Fruit fly (Drosophila melanogaster) whole organism, embryonic: ENCODE measurements around the gene Nsf2.
A peak's percentile ranks its signal among the peaks of the same experiment; 100 is the strongest.

Experiments used
- ATbp ChIP-seq: fragments of 200-800 bp; sonication (Bioruptor generic); optimal IDR thresholded peaks from 2 replicates; lab custom pipeline; 2017; ENCODE audit warnings: missing biosample characterization, mild to moderate bottlenecking, missing genetic modification characterization, missing genetic modification reagents
- Awh ChIP-seq: fragments of 200-800 bp; sonication (Bioruptor generic); IDR thresholded peaks from 2 replicates; pipeline ENCODE4, ENCODE4 v1.3.6; 2022; ENCODE audit warnings: missing biosample characterization, missing genetic modification characterization
- BtbVII ChIP-seq: fragments of 200-800 bp; sonication (Bioruptor generic); optimal IDR thresholded peaks from 3 replicates; lab custom pipeline; 2017; ENCODE audit warnings: missing biosample characterization, mild to moderate bottlenecking, missing genetic modification characterization
- CG11085 ChIP-seq: fragments of 200-800 bp; sonication (Bioruptor generic); IDR thresholded peaks from 2 replicates; pipeline ENCODE4 v1.3.6; 2022; ENCODE audit warnings: missing biosample characterization, missing genetic modification characterization
- CG11504 ChIP-seq: fragments of 200-800 bp; sonication (Bioruptor generic); optimal IDR thresholded peaks from 3 replicates; lab custom pipeline; 2019; ENCODE audit warnings: missing biosample characterization, mild to moderate bottlenecking, missing genetic modification characterization, moderate library complexity
- CG12391 ChIP-seq: fragments of 200-800 bp; sonication (Bioruptor generic); optimal IDR thresholded peaks from 3 replicates; lab custom pipeline; 2018; ENCODE audit warnings: missing biosample characterization, mild to moderate bottlenecking, missing genetic modification characterization, moderate library complexity
- CG12659 ChIP-seq: fragments of 200-800 bp; sonication (Bioruptor generic); optimal IDR thresholded peaks from 3 replicates; lab custom pipeline; 2017; ENCODE audit warnings: mild to moderate bottlenecking, missing biosample characterization, missing genetic modification reagents, missing genetic modification characterization
- CG17802 ChIP-seq: fragments of 200-800 bp; sonication (Bioruptor generic); optimal IDR thresholded peaks from 2 replicates; lab custom pipeline; 2018; ENCODE audit warnings: missing biosample characterization, mild to moderate bottlenecking, missing genetic modification characterization, moderate library complexity
- CG18764 ChIP-seq: fragments of 200-800 bp; sonication (Bioruptor generic); optimal IDR thresholded peaks from 3 replicates; lab custom pipeline; 2016; ENCODE audit warnings: missing biosample characterization, missing genetic modification characterization
- CG30431 ChIP-seq: fragments of 200-800 bp; sonication (Bioruptor generic); optimal IDR thresholded peaks from 2 replicates; lab custom pipeline; 2017; ENCODE audit warnings: missing biosample characterization, missing genetic modification characterization
- CG32772 ChIP-seq: fragments of 200-800 bp; sonication (Bioruptor generic); IDR thresholded peaks from 2 replicates; pipeline ENCODE4 v1.3.6; 2022; ENCODE audit warnings: missing biosample characterization, missing genetic modification characterization
- CG4854 ChIP-seq: fragments of 200-800 bp; sonication (Bioruptor generic); optimal IDR thresholded peaks from 2 replicates; lab custom pipeline; 2016; ENCODE audit warnings: missing biosample characterization, missing genetic modification characterization, inconsistent platforms
- CG6683 ChIP-seq: fragments of 200-800 bp; sonication (Bioruptor generic); optimal IDR thresholded peaks from 2 replicates; lab custom pipeline; 2017; ENCODE audit warnings: missing biosample characterization, mild to moderate bottlenecking, missing genetic modification characterization, missing genetic modification reagents
- CG6689 ChIP-seq: fragments of 200-800 bp; sonication (Bioruptor generic); IDR thresholded peaks from 2 replicates; pipeline ENCODE4 v1.3.6; 2022; ENCODE audit warnings: missing biosample characterization, missing genetic modification characterization
- CG6854 ChIP-seq: fragments of 200-800 bp; sonication (Bioruptor generic); optimal IDR thresholded peaks from 3 replicates; lab custom pipeline; 2017; ENCODE audit warnings: missing biosample characterization, mild to moderate bottlenecking, missing genetic modification characterization
- CG7556 ChIP-seq: fragments of 200-800 bp; sonication (Bioruptor generic); optimal IDR thresholded peaks from 2 replicates; lab custom pipeline; 2017; ENCODE audit warnings: missing biosample characterization, mild to moderate bottlenecking, missing genetic modification characterization
- CG9215 ChIP-seq: fragments of 200-800 bp; sonication (Bioruptor generic); IDR thresholded peaks from 2 replicates; pipeline ENCODE4 v1.3.6; 2022; ENCODE audit warnings: missing biosample characterization, missing genetic modification characterization
- CTCF ChIP-seq: fragments of 200-800 bp; sonication (Bioruptor generic); optimal IDR thresholded peaks from 2 replicates; lab custom pipeline; 2017; ENCODE audit warnings: missing biosample characterization, mild to moderate bottlenecking, missing genetic modification characterization, moderate library complexity
- D19A ChIP-seq: fragments of 200-800 bp; optimal IDR thresholded peaks from 3 replicates; lab custom pipeline; 2019; ENCODE audit warnings: missing biosample characterization, mild to moderate bottlenecking, missing genetic modification characterization, moderate library complexity
- Doc3 ChIP-seq: fragments of 200-800 bp; sonication (Bioruptor generic); IDR thresholded peaks from 3 replicates; pipeline ENCODE4 v1.3.6; 2022; ENCODE audit warnings: missing biosample characterization, missing genetic modification characterization; ENCODE audit not compliant: partially characterized antibody
- Hr78 ChIP-seq, 2 experiments: fragments of 200-800 bp in 1 of 2; fragments of >200 bp in 1 of 2; sonication (Bioruptor generic) in 1 of 2; optimal IDR thresholded peaks; 2 replicates each; lab custom pipeline; 2017 to 2019; ENCODE audit warnings: missing biosample characterization in 2 of 2, missing genetic modification characterization in 2 of 2, mild to moderate bottlenecking in 1 of 2, moderate library complexity in 1 of 2
- Hsf ChIP-seq: fragments of 200-800 bp; sonication (Bioruptor generic); optimal IDR thresholded peaks from 3 replicates; lab custom pipeline; 2016; ENCODE audit warnings: missing biosample characterization, missing genetic modification characterization
- NK7.1 ChIP-seq: fragments of 200-800 bp; sonication (Bioruptor generic); optimal IDR thresholded peaks from 3 replicates; lab custom pipeline; 2016; ENCODE audit warnings: missing biosample characterization, missing genetic modification characterization
- Poxn ChIP-seq: fragments of 200-800 bp; sonication (Bioruptor generic); IDR thresholded peaks from 2 replicates; pipeline ENCODE4 v1.3.6; 2022; ENCODE audit warnings: missing biosample characterization, missing genetic modification characterization
- Ptx1 ChIP-seq: fragments of 200-800 bp; sonication (Bioruptor generic); IDR thresholded peaks from 2 replicates; pipeline ENCODE4 v1.3.6; 2022; ENCODE audit warnings: missing biosample characterization, missing genetic modification characterization
- Stat92E ChIP-seq, 3 experiments: fragments of >200 bp in 2 of 3; fragments of 200-800 bp in 1 of 3; sonication (Bioruptor generic) in 1 of 3; optimal IDR thresholded peaks; 2 replicates each; lab custom pipeline; 2017 to 2019; ENCODE audit warnings: missing biosample characterization in 3 of 3, missing genetic modification characterization in 3 of 3, mild to moderate bottlenecking in 1 of 3, moderate library complexity in 1 of 3
- Xrp1 ChIP-seq: fragments of 200-800 bp; sonication (Bioruptor generic); IDR thresholded peaks from 2 replicates; pipeline ENCODE4 v1.3.6; 2022; ENCODE audit warnings: missing biosample characterization, missing genetic modification characterization
- da ChIP-seq: fragments of 200-800 bp; sonication (Bioruptor generic); optimal IDR thresholded peaks from 2 replicates; lab custom pipeline; 2016; ENCODE audit warnings: missing biosample characterization, missing genetic modification characterization
- gfzf ChIP-seq: fragments of 200-800 bp; sonication (Bioruptor generic); optimal IDR thresholded peaks from 2 replicates; lab custom pipeline; 2016; ENCODE audit warnings: missing biosample characterization, mild to moderate bottlenecking, missing genetic modification characterization, moderate library complexity
- gt ChIP-seq: fragments of 200-800 bp; sonication (Bioruptor generic); IDR thresholded peaks from 2 replicates; pipeline ENCODE4 v1.3.6; 2022; ENCODE audit warnings: missing biosample characterization, missing genetic modification characterization
- h ChIP-seq: fragments of >200 bp; optimal IDR thresholded peaks from 2 replicates; lab custom pipeline; 2017
- kay ChIP-seq: fragments of 200-800 bp; sonication (Bioruptor generic); optimal IDR thresholded peaks from 2 replicates; lab custom pipeline; 2016; ENCODE audit warnings: missing biosample characterization, missing genetic modification characterization
- ken ChIP-seq: fragments of 200-800 bp; sonication (Bioruptor generic); IDR thresholded peaks from 3 replicates; pipeline ENCODE4 v1.3.6; 2022; ENCODE audit warnings: missing biosample characterization, missing genetic modification characterization
- kni ChIP-seq: fragments of 200-800 bp; sonication (Bioruptor generic); optimal IDR thresholded peaks from 3 replicates; lab custom pipeline; 2017; ENCODE audit warnings: mild to moderate bottlenecking, missing biosample characterization, missing genetic modification reagents, missing genetic modification characterization
- lola ChIP-seq, 3 experiments: fragments of >200 bp in 2 of 3; fragments of 200-800 bp in 1 of 3; sonication (Bioruptor generic) in 1 of 3; optimal IDR thresholded peaks; 2 replicates each; lab custom pipeline; 2017 to 2019; ENCODE audit warnings: missing biosample characterization in 3 of 3, missing genetic modification characterization in 3 of 3, mild to moderate bottlenecking in 1 of 3, moderate library complexity in 1 of 3
- mld ChIP-seq: fragments of 200-800 bp; sonication (Bioruptor generic); IDR thresholded peaks from 3 replicates; pipeline ENCODE4 v1.3.6; 2022; ENCODE audit warnings: missing biosample characterization, missing genetic modification characterization; ENCODE audit not compliant: partially characterized antibody
- oc ChIP-seq: fragments of 200-800 bp; sonication (Bioruptor generic); optimal IDR thresholded peaks from 2 replicates; lab custom pipeline; 2018; ENCODE audit warnings: missing biosample characterization, mild to moderate bottlenecking, missing genetic modification characterization, moderate library complexity
- odd ChIP-seq: fragments of 200-800 bp; sonication (Bioruptor generic); optimal IDR thresholded peaks from 2 replicates; lab custom pipeline; 2017; ENCODE audit warnings: missing biosample characterization, mild to moderate bottlenecking, missing genetic modification characterization
- ranshi ChIP-seq: fragments of 200-800 bp; sonication (Bioruptor generic); IDR thresholded peaks from 2 replicates; pipeline ENCODE4 v1.3.6; 2022; ENCODE audit warnings: missing biosample characterization, missing genetic modification characterization
- sc ChIP-seq, 3 experiments: fragments of >200 bp in 2 of 3; fragments of 200-800 bp in 1 of 3; sonication (Bioruptor generic) in 1 of 3; optimal IDR thresholded peaks; 2 replicates in 2 of 3; 3 replicates in 1 of 3; lab custom pipeline; 2017; ENCODE audit warnings: mild to moderate bottlenecking in 1 of 3, missing biosample characterization in 1 of 3, missing genetic modification characterization in 1 of 3, missing genetic modification reagents in 1 of 3
- scrt ChIP-seq: fragments of 200-800 bp; sonication (Bioruptor generic); optimal IDR thresholded peaks from 2 replicates; lab custom pipeline; 2018; ENCODE audit warnings: missing biosample characterization, mild to moderate bottlenecking, missing genetic modification characterization, moderate library complexity
- sens-2 ChIP-seq: fragments of 200-800 bp; sonication (Bioruptor generic); IDR thresholded peaks from 2 replicates; pipeline ENCODE4 v1.3.6; 2022; ENCODE audit warnings: missing biosample characterization, missing genetic modification characterization
- sob ChIP-seq: fragments of 200-800 bp; sonication (Bioruptor generic); IDR thresholded peaks from 2 replicates; pipeline ENCODE4 v1.3.6; 2022; ENCODE audit warnings: missing biosample characterization, missing genetic modification characterization
- vvl ChIP-seq: fragments of 200-800 bp; sonication (Bioruptor generic); IDR thresholded peaks from 2 replicates; pipeline ENCODE4 v1.3.6; 2022; ENCODE audit warnings: missing biosample characterization, missing genetic modification characterization
- wek ChIP-seq: fragments of 200-800 bp; sonication (Bioruptor generic); optimal IDR thresholded peaks from 3 replicates; lab custom pipeline; 2018; ENCODE audit warnings: missing biosample characterization, mild to moderate bottlenecking, missing genetic modification characterization, moderate library complexity
- zfh1 ChIP-seq: fragments of 200-800 bp; sonication (Bioruptor generic); IDR thresholded peaks from 3 replicates; pipeline ENCODE4 v1.3.6; 2022; ENCODE audit warnings: missing biosample characterization, missing genetic modification characterization

Gene Nsf2

DNA sequence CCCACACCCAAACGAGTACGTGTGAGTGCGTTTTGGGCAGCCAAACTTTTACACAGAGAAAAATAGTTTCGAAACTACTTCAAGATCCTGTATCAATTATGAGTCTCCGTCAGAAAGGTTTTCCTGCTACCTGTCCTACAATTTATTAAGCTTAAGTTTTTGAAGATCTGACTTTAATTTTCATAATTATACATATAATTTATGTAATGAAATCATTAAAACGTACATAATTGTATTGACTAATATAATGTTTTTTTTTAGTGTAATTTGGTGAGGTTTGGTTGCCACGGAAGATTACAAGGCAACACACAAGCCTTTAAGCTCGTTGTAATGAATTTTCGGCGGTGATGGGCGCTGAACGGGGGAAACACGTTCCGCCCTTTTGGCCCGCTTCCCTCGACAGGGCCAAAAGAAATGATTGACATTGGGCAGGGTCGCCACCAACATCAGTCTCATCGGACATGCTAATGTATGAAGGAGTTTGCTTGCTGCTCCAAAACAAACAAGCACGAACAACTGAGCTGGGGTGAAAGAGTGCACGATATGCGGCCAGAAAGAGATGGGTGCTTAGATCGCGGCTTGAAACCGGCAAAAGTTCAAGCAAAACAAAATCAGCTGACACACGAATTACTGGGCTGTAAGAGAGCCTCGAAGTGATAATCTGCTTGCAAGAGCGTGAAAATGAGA, 43.7 kb downstream of the Nsf2 start (continued):
- TF ChIP-seq Doc3 (GFP tag; lab: Robert Waterston, UW) (no peak), sc (optimal IDR thresholded peaks at IDR 0.05; lab: Kevin White, UChicago) (no peak), sc (GFP tag; optimal IDR thresholded peaks at IDR 0.05; lab: Kevin White, UChicago) (peak; percentile 78), zfh1 (GFP tag; lab: Robert Waterston, UW) (peak; percentile 61; the same call in 1 of the 3 replicates), CG11085 (no peak), oc (tag; lab: Kevin White, UChicago) (peak; percentile 71), Awh (GFP tag; lab: Robert Waterston, UW) (peak; percentile 34; the same call in 1 of the 2 replicates), CG6854 (GFP tag; lab: Kevin White, UChicago) (no peak), CG11504 (tag; lab: Kevin White, UChicago) (peak; percentile 81), odd (GFP tag; lab: Kevin White, UChicago) (peak; percentile 54), CG7556 (GFP tag; lab: Kevin White, UChicago) (peak; percentile 71), CG30431 (GFP tag; lab: Kevin White, UChicago) (peak; percentile 47), sob (GFP tag; lab: Robert Waterston, UW) (peak; percentile 17; the same call in 1 of the 2 replicates), Ptx1 (peak; percentile 77), CG18764 (GFP tag; lab: Kevin White, UChicago) (peak; percentile 33), CG32772 (GFP tag; lab: Robert Waterston, UW) (peak; percentile 70), CG12391 (tag; lab: Kevin White, UChicago) (peak; percentile 79), Stat92E (GFP tag; optimal IDR thresholded peaks at IDR 0.05; lab: Kevin White, UChicago) (peak in 1 of 3 experiments; percentile 21), kay (GFP tag; lab: Kevin White, UChicago) (no peak), wek (GFP tag; lab: Kevin White, UChicago) (no peak), BtbVII (GFP tag; lab: Kevin White, UChicago) (no peak), Poxn (no peak), da (GFP tag; lab: Kevin White, UChicago) (no peak), ken (GFP tag; lab: Robert Waterston, UW) (peak; percentile 65; the same call in 1 of the 3 replicates), vvl (GFP tag; lab: Robert Waterston, UW) (peak; percentile 80), gfzf (GFP tag; lab: Kevin White, UChicago) (no peak), Hr78 (GFP tag; optimal IDR thresholded peaks at IDR 0.05; lab: Kevin White, UChicago) (peak in 1 of 2 experiments; percentile 67), sens-2 (GFP tag; lab: Robert Waterston, UW) (no peak), lola (GFP tag; optimal IDR thresholded peaks at IDR 0.05; lab: Kevin White, UChicago) (peak in 1 of 3 experiments; percentile 85), CG12659 (GFP tag; lab: Kevin White, UChicago) (peak; percentile 37), CG4854 (GFP tag; lab: Kevin White, UChicago) (no peak), Xrp1 (peak; percentile 83), ATbp (GFP tag; lab: Kevin White, UChicago) (peak; percentile 84), h (lab: Kevin White, UChicago) (no peak), Hsf (GFP tag; lab: Kevin White, UChicago) (peak; percentile 36), CG6689 (GFP tag; lab: Robert Waterston, UW) (peak; percentile 77), scrt (GFP tag; lab: Kevin White, UChicago) (peak; percentile 26), kni (GFP tag; lab: Kevin White, UChicago) (no peak), CG17802 (peak; percentile 38), ranshi (GFP tag; lab: Robert Waterston, UW) (0 out of 2 replicates have a peak, but pooled peaks have one; percentile 25), gt (peak; percentile 23; the same call in 1 of the 2 replicates), CG9215 (GFP tag; lab: Robert Waterston, UW) (no peak), mld (GFP tag; lab: Robert Waterston, UW) (no peak), CG6683 (GFP tag; lab: Kevin White, UChicago) (no peak), NK7.1 (peak; percentile 10), D19A (tag; lab: Kevin White, UChicago) (peak; percentile 78), CTCF (no peak)
